Fruit fly (Drosophila melanogaster) whole organism, embryonic: ENCODE data around the gene CG4660.

Source experiments
- Abd-B ChIP-seq: fragments of 200-800 bp; sonication (Bioruptor generic); optimal IDR thresholded peaks from 2 replicates; lab custom pipeline; 2018; ENCODE audit warnings: missing biosample characterization, mild to moderate bottlenecking, missing genetic modification characterization, moderate library complexity
- C15 ChIP-seq: fragments of 200-800 bp; sonication (Bioruptor generic); IDR thresholded peaks from 3 replicates; pipeline ENCODE4 v1.3.6; 2022; ENCODE audit warnings: missing biosample characterization, missing genetic modification characterization
- CG10209 ChIP-seq: fragments of 200-800 bp; sonication (Bioruptor generic); optimal IDR thresholded peaks from 3 replicates; lab custom pipeline; 2017; ENCODE audit warnings: missing biosample characterization, mild to moderate bottlenecking, missing genetic modification characterization, missing genetic modification reagents
- CG10267 ChIP-seq: fragments of 200-800 bp; sonication (Bioruptor generic); optimal IDR thresholded peaks from 2 replicates; lab custom pipeline; 2018; ENCODE audit warnings: missing biosample characterization, mild to moderate bottlenecking, missing genetic modification characterization, moderate library complexity
- CG11560 ChIP-seq: fragments of 200-800 bp; sonication (Bioruptor generic); IDR thresholded peaks from 3 replicates; pipeline ENCODE4 v1.3.6; 2022; ENCODE audit warnings: missing biosample characterization, missing genetic modification characterization
- CG12219 ChIP-seq: fragments of 200-800 bp; sonication (Bioruptor generic); optimal IDR thresholded peaks from 3 replicates; lab custom pipeline; 2018; ENCODE audit warnings: missing biosample characterization, mild to moderate bottlenecking, missing genetic modification characterization
- CG13894 ChIP-seq: fragments of 200-800 bp; sonication (Bioruptor generic); optimal IDR thresholded peaks from 3 replicates; lab custom pipeline; 2018; ENCODE audit warnings: missing biosample characterization, mild to moderate bottlenecking, missing genetic modification characterization, moderate library complexity
- CG14050 ChIP-seq: fragments of 200-800 bp; sonication (Bioruptor generic); IDR thresholded peaks from 3 replicates; pipeline ENCODE4 v1.3.6; 2022; ENCODE audit warnings: missing biosample characterization, missing genetic modification characterization
- CG15269 ChIP-seq: fragments of 200-800 bp; sonication (Bioruptor generic); optimal IDR thresholded peaks from 2 replicates; lab custom pipeline; 2018; ENCODE audit warnings: missing biosample characterization, mild to moderate bottlenecking, missing genetic modification characterization, moderate library complexity
- CG18619 ChIP-seq: fragments of 200-800 bp; sonication (Bioruptor generic); optimal IDR thresholded peaks from 3 replicates; lab custom pipeline; 2017; ENCODE audit warnings: missing biosample characterization, mild to moderate bottlenecking, missing genetic modification characterization
- CG2199 ChIP-seq: fragments of 200-800 bp; sonication (Bioruptor generic); IDR thresholded peaks from 3 replicates; pipeline ENCODE4 v1.3.6; 2022; ENCODE audit warnings: missing biosample characterization, missing genetic modification characterization
- CG2202 ChIP-seq: fragments of 200-800 bp; sonication (Bioruptor generic); optimal IDR thresholded peaks from 2 replicates; lab custom pipeline; 2018; ENCODE audit warnings: missing biosample characterization, mild to moderate bottlenecking, missing genetic modification characterization
- CG30431 ChIP-seq: fragments of 200-800 bp; sonication (Bioruptor generic); optimal IDR thresholded peaks from 2 replicates; lab custom pipeline; 2017; ENCODE audit warnings: missing biosample characterization, missing genetic modification characterization
- CG32532 ChIP-seq: fragments of 200-800 bp; sonication (Bioruptor generic); IDR thresholded peaks from 2 replicates; pipeline ENCODE4 v1.3.6; 2022; ENCODE audit warnings: missing biosample characterization, missing genetic modification characterization
- CG3995 ChIP-seq: fragments of 200-800 bp; sonication (Bioruptor generic); optimal IDR thresholded peaks from 3 replicates; lab custom pipeline; 2016; ENCODE audit warnings: missing biosample characterization, missing genetic modification characterization
- CG4730 ChIP-seq: fragments of 200-800 bp; sonication (Bioruptor generic); IDR thresholded peaks from 2 replicates; pipeline ENCODE4 v1.3.6; 2022; ENCODE audit warnings: missing biosample characterization, missing genetic modification characterization
- CG6272 ChIP-seq: fragments of 200-800 bp; sonication (Bioruptor generic); IDR thresholded peaks from 2 replicates; pipeline ENCODE4 v1.3.6; 2022; ENCODE audit warnings: missing biosample characterization, missing genetic modification characterization
- CG6654 ChIP-seq: fragments of 200-800 bp; sonication (Bioruptor generic); optimal IDR thresholded peaks from 2 replicates; lab custom pipeline; 2017; ENCODE audit warnings: missing biosample characterization, mild to moderate bottlenecking, missing genetic modification characterization
- CG6689 ChIP-seq: fragments of 200-800 bp; sonication (Bioruptor generic); IDR thresholded peaks from 2 replicates; pipeline ENCODE4 v1.3.6; 2022; ENCODE audit warnings: missing biosample characterization, missing genetic modification characterization
- CG7556 ChIP-seq: fragments of 200-800 bp; sonication (Bioruptor generic); optimal IDR thresholded peaks from 2 replicates; lab custom pipeline; 2017; ENCODE audit warnings: missing biosample characterization, mild to moderate bottlenecking, missing genetic modification characterization
- CG7745 ChIP-seq: fragments of 200-800 bp; sonication (Bioruptor generic); optimal IDR thresholded peaks from 2 replicates; lab custom pipeline; 2018; ENCODE audit warnings: missing biosample characterization, mild to moderate bottlenecking, missing genetic modification characterization, moderate library complexity
- CG7987 ChIP-seq: fragments of 200-800 bp; sonication (Bioruptor generic); optimal IDR thresholded peaks from 2 replicates; lab custom pipeline; 2018; ENCODE audit warnings: missing biosample characterization, mild to moderate bottlenecking, missing genetic modification characterization, moderate library complexity
- CG8281 ChIP-seq: fragments of 200-800 bp; sonication (Bioruptor generic); optimal IDR thresholded peaks from 2 replicates; lab custom pipeline; 2018; ENCODE audit warnings: missing biosample characterization, mild to moderate bottlenecking, missing genetic modification characterization, moderate library complexity
- CG8359 ChIP-seq: fragments of 200-800 bp; sonication (Bioruptor generic); optimal IDR thresholded peaks from 2 replicates; lab custom pipeline; 2017; ENCODE audit warnings: missing biosample characterization, mild to moderate bottlenecking, missing genetic modification characterization, borderline replicate concordance
- CG8388 ChIP-seq: fragments of 200-800 bp; sonication (Bioruptor generic); optimal IDR thresholded peaks from 2 replicates; lab custom pipeline; 2019; ENCODE audit warnings: missing biosample characterization, mild to moderate bottlenecking, missing genetic modification characterization, moderate library complexity
- CG9876 ChIP-seq: fragments of 200-800 bp; sonication (Bioruptor generic); optimal IDR thresholded peaks from 2 replicates; lab custom pipeline; 2016; ENCODE audit warnings: missing biosample characterization, missing genetic modification characterization
- Chrac-16 ChIP-seq: fragments of 200-800 bp; sonication (Bioruptor generic); optimal IDR thresholded peaks from 3 replicates; lab custom pipeline; 2016; ENCODE audit warnings: missing biosample characterization, missing genetic modification characterization
- Dip3 ChIP-seq: fragments of 200-800 bp; sonication (Bioruptor generic); optimal IDR thresholded peaks from 3 replicates; lab custom pipeline; 2016; ENCODE audit warnings: missing biosample characterization, missing genetic modification characterization
- Drgx ChIP-seq: fragments of 200-800 bp; sonication (Bioruptor generic); IDR thresholded peaks from 2 replicates; pipeline ENCODE4 v1.3.6; 2022; ENCODE audit warnings: missing biosample characterization, missing genetic modification characterization
- H2.0 ChIP-seq: fragments of 200-800 bp; sonication (Bioruptor generic); IDR thresholded peaks from 2 replicates; pipeline ENCODE4 v1.3.6; 2022; ENCODE audit warnings: missing biosample characterization, missing genetic modification characterization
- HLHmδ ChIP-seq: fragments of 200-800 bp; sonication (Bioruptor generic); optimal IDR thresholded peaks from 2 replicates; lab custom pipeline; 2018; ENCODE audit warnings: missing biosample characterization, mild to moderate bottlenecking, missing genetic modification characterization, moderate library complexity
- Hand ChIP-seq: fragments of 200-800 bp; sonication (Bioruptor generic); optimal IDR thresholded peaks from 2 replicates; lab custom pipeline; 2017; ENCODE audit warnings: mild to moderate bottlenecking, missing biosample characterization, missing genetic modification reagents, missing genetic modification characterization
- Mad ChIP-seq: fragments of 200-800 bp; sonication (Bioruptor generic); optimal IDR thresholded peaks from 2 replicates; lab custom pipeline; 2016; ENCODE audit warnings: missing biosample characterization, missing genetic modification characterization
- NFAT ChIP-seq: fragments of 200-800 bp; sonication (Bioruptor generic); IDR thresholded peaks from 2 replicates; pipeline ENCODE4 v1.3.6; 2022; ENCODE audit warnings: missing biosample characterization, missing genetic modification characterization
- Nf-YB ChIP-seq: fragments of 200-800 bp; sonication (Bioruptor generic); optimal IDR thresholded peaks from 3 replicates; lab custom pipeline; 2019; ENCODE audit warnings: missing biosample characterization, mild to moderate bottlenecking, missing genetic modification characterization, moderate library complexity
- cad ChIP-seq: fragments of >200 bp; optimal IDR thresholded peaks from 2 replicates; lab custom pipeline; 2017; ENCODE audit warnings: missing biosample characterization, missing genetic modification characterization
- croc ChIP-seq: fragments of 200-800 bp; sonication (Bioruptor generic); conservative IDR thresholded peaks from 3 replicates; pipeline ENCODE4 v1.3.6; 2022; ENCODE audit warnings: missing biosample characterization, missing genetic modification characterization
- crp ChIP-seq, 2 experiments: fragments of 200-800 bp; sonication (Bioruptor generic); optimal IDR thresholded peaks; 2 replicates in 1 of 2; 3 replicates in 1 of 2; lab custom pipeline; 2017; ENCODE audit warnings: missing biosample characterization in 2 of 2, missing genetic modification characterization in 2 of 2, mild to moderate bottlenecking in 1 of 2, moderate library complexity in 1 of 2
- dm ChIP-seq: fragments of 200-800 bp; sonication (Bioruptor generic); optimal IDR thresholded peaks from 3 replicates; lab custom pipeline; 2016; ENCODE audit warnings: missing biosample characterization, missing genetic modification characterization
- dysf ChIP-seq: fragments of 200-800 bp; sonication (Bioruptor generic); IDR thresholded peaks from 3 replicates; pipeline ENCODE4 v1.3.6; 2022; ENCODE audit warnings: missing biosample characterization, missing genetic modification characterization
- en ChIP-seq: fragments of 200-800 bp; sonication (Bioruptor generic); optimal IDR thresholded peaks from 2 replicates; lab custom pipeline; 2016; ENCODE audit warnings: missing biosample characterization, missing genetic modification characterization
- exex ChIP-seq: fragments of 200-800 bp; sonication (Bioruptor generic); optimal IDR thresholded peaks from 4 replicates; lab custom pipeline; 2018; ENCODE audit warnings: missing biosample characterization, mild to moderate bottlenecking, missing genetic modification characterization, moderate library complexity
- h ChIP-seq: fragments of >200 bp; optimal IDR thresholded peaks from 2 replicates; lab custom pipeline; 2017
- her ChIP-seq: fragments of 200-800 bp; sonication (Bioruptor generic); optimal IDR thresholded peaks from 2 replicates; lab custom pipeline; 2016; ENCODE audit warnings: missing biosample characterization, missing genetic modification characterization
- lilli ChIP-seq: fragments of 200-800 bp; sonication (Bioruptor generic); optimal IDR thresholded peaks from 3 replicates; lab custom pipeline; 2016; ENCODE audit warnings: missing biosample characterization, missing genetic modification characterization
- lmd ChIP-seq: fragments of 200-800 bp; sonication (Bioruptor generic); IDR thresholded peaks from 2 replicates; pipeline ENCODE4 v1.3.6; 2022; ENCODE audit warnings: missing biosample characterization, missing genetic modification characterization
- ro ChIP-seq: fragments of 200-800 bp; sonication (Bioruptor generic); IDR thresholded peaks from 2 replicates; pipeline ENCODE4 v1.3.6; 2022; ENCODE audit warnings: missing biosample characterization, missing genetic modification characterization
- row ChIP-seq: fragments of 200-800 bp; sonication (Bioruptor generic); IDR thresholded peaks from 3 replicates; pipeline ENCODE4 v1.3.6; 2022; ENCODE audit warnings: missing biosample characterization, missing genetic modification characterization
- sens-2 ChIP-seq: fragments of 200-800 bp; sonication (Bioruptor generic); IDR thresholded peaks from 2 replicates; pipeline ENCODE4 v1.3.6; 2022; ENCODE audit warnings: missing biosample characterization, missing genetic modification characterization
- tup ChIP-seq: fragments of 200-800 bp; sonication (Bioruptor generic); optimal IDR thresholded peaks from 2 replicates; lab custom pipeline; 2016; ENCODE audit warnings: missing biosample characterization, mild to moderate bottlenecking, missing genetic modification characterization, moderate library complexity
- usp ChIP-seq: fragments of >200 bp; optimal IDR thresholded peaks from 2 replicates; lab custom pipeline; 2017; ENCODE audit warnings: missing biosample characterization, missing genetic modification characterization

CG4660 gene

DNA sequence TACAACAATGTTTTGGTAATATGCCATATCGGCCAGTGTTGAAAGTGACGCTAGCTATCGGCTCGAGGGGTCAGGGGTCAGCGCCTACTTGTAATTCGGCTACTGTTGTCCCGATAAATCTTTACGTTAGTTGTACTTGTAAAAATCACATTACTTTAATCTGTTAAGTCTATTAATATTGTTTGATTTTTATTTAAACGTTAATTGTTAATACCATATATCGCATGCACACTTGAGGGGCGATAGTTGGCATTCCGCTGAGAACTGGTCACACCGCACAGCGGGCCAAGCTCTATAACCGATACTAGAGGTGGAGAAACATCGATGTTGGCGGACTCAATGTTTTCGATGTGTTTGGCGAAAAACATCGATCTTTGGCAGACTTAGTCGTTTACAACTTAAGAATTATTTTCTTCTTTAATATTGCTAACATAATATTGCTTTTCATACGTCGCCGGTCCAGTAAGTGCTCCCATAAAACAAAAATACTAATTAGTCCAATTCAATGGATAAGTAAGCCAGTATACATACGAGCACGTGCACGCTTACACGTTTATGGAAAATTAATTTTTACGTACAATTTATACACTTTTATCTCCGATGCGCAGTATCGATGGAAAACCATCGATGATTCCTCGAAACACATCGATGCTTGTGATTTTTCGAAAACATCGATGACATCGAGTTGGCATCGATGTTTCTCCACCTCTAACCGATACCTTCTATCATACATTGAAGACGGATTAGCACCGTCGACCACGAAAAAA, 43.8 kb downstream of the CG4660 start, which contains the start of the genes rux and MCTS1 (continued):
- TF ChIP-seq CG7556 (GFP tag; lab: Kevin White, UChicago) (peak; percentile 6), CG15269 (no peak), H2.0 (GFP tag; lab: Robert Waterston, UW) (no peak), her (no peak), CG7987 (no peak), usp (no peak), Dip3 (GFP tag; lab: Kevin White, UChicago) (peak; percentile 40), CG8281 (tag; lab: Kevin White, UChicago) (no peak), cad (no peak), dysf (peak; percentile 42; the same call in 1 of the 3 replicates), NFAT (peak; percentile 65), croc (GFP tag; lab: Robert Waterston, UW) (no peak), CG6654 (GFP tag; lab: Kevin White, UChicago) (no peak), CG30431 (no peak), CG10267 (peak; percentile 93), lilli (GFP tag; lab: Kevin White, UChicago) (peak; percentile 50), CG3995 (GFP tag; lab: Kevin White, UChicago) (peak; percentile 91), CG14050 (GFP tag; lab: Robert Waterston, UW) (no peak), row (peak; percentile 87), en (no peak), Mad (no peak), CG6272 (GFP tag; lab: Robert Waterston, UW) (peak; percentile 53), ro (no peak), h (lab: Kevin White, UChicago) (no peak), Drgx (GFP tag; lab: Robert Waterston, UW) (no peak), Chrac-16 (GFP tag; lab: Kevin White, UChicago) (peak; percentile 31), CG2202 (tag; lab: Kevin White, UChicago) (no peak), C15 (GFP tag; lab: Robert Waterston, UW) (no peak), CG18619 (peak; percentile 17), CG11560 (tag; lab: Robert Waterston, UW) (0 out of 3 replicates have a peak, but pooled peaks have one; percentile 45), CG10209 (GFP tag; lab: Kevin White, UChicago) (no peak), lmd (GFP tag; lab: Robert Waterston, UW) (peak; percentile 45; the same call in 1 of the 2 replicates), CG8388 (no peak), tup (GFP tag; lab: Kevin White, UChicago) (peak; percentile 8), CG13894 (tag; lab: Kevin White, UChicago) (no peak), Nf-YB (GFP tag; lab: Kevin White, UChicago) (no peak), CG32532 (GFP tag; lab: Robert Waterston, UW) (peak; percentile 44; the same call in 1 of the 2 replicates), Hand (GFP tag; lab: Kevin White, UChicago) (no peak), CG6689 (GFP tag; lab: Robert Waterston, UW) (no peak), CG8359 (GFP tag; lab: Kevin White, UChicago) (no peak), CG12219 (GFP tag; lab: Kevin White, UChicago) (no peak), sens-2 (no peak), crp (GFP tag; optimal IDR thresholded peaks at IDR 0.05; lab: Kevin White, UChicago) (peak in 1 of 2 experiments; percentile 2), CG4730 (no peak), dm (GFP tag; lab: Kevin White, UChicago) (no peak), exex (tag; lab: Kevin White, UChicago) (no peak), CG7745 (tag; lab: Kevin White, UChicago) (no peak), CG2199 (GFP tag; lab: Robert Waterston, UW) (no peak), Abd-B (GFP tag; lab: Kevin White, UChicago) (peak; percentile 38), CG9876 (GFP tag; lab: Kevin White, UChicago) (no peak), HLHmδ (GFP tag; lab: Kevin White, UChicago) (no peak)
